Fruit fly (Drosophila melanogaster) whole organism, embryonic: ENCODE results near the gene IntS14.

Experiments used
- CG10654 ChIP-seq: fragments of 200-800 bp; sonication (Bioruptor generic); optimal IDR thresholded peaks from 2 replicates; lab custom pipeline; 2016; ENCODE audit warnings: missing biosample characterization, missing genetic modification characterization
- CG12071 ChIP-seq: fragments of 200-800 bp; sonication (Bioruptor generic); optimal IDR thresholded peaks from 3 replicates; lab custom pipeline; 2018; ENCODE audit warnings: missing biosample characterization, mild to moderate bottlenecking, missing genetic modification characterization
- CG14014 ChIP-seq: fragments of 200-800 bp; sonication (Bioruptor generic); IDR thresholded peaks from 2 replicates; pipeline ENCODE4 v1.3.6; 2022; ENCODE audit warnings: missing biosample characterization, missing genetic modification characterization
- CG14965 ChIP-seq: fragments of 200-800 bp; sonication (Bioruptor generic); optimal IDR thresholded peaks from 2 replicates; lab custom pipeline; 2016; ENCODE audit warnings: missing biosample characterization, missing genetic modification characterization, borderline replicate concordance
- CG15011 ChIP-seq: fragments of 200-800 bp; sonication (Bioruptor generic); optimal IDR thresholded peaks from 3 replicates; lab custom pipeline; 2018; ENCODE audit warnings: missing biosample characterization, mild to moderate bottlenecking, missing genetic modification characterization
- CG17186 ChIP-seq: fragments of 200-800 bp; sonication (Bioruptor generic); optimal IDR thresholded peaks from 3 replicates; lab custom pipeline; 2017; ENCODE audit warnings: missing biosample characterization, missing genetic modification reagents, missing genetic modification characterization
- CG17612 ChIP-seq: fragments of 200-800 bp; sonication (Bioruptor generic); IDR thresholded peaks from 2 replicates; pipeline ENCODE4 v1.3.6; 2022; ENCODE audit warnings: missing biosample characterization, missing genetic modification characterization
- CG17829 ChIP-seq: fragments of 200-800 bp; optimal IDR thresholded peaks from 2 replicates; lab custom pipeline; 2019; ENCODE audit warnings: missing biosample characterization, mild to moderate bottlenecking, missing genetic modification characterization, moderate library complexity
- CG18262 ChIP-seq: fragments of 200-800 bp; optimal IDR thresholded peaks from 3 replicates; lab custom pipeline; 2019; ENCODE audit warnings: missing biosample characterization, mild to moderate bottlenecking, missing genetic modification characterization, moderate library complexity
- CG1832 ChIP-seq: fragments of 200-800 bp; sonication (Bioruptor generic); optimal IDR thresholded peaks from 2 replicates; lab custom pipeline; 2017; ENCODE audit warnings: missing biosample characterization, mild to moderate bottlenecking, missing genetic modification characterization, inconsistent platforms
- CG18764 ChIP-seq: fragments of 200-800 bp; sonication (Bioruptor generic); optimal IDR thresholded peaks from 3 replicates; lab custom pipeline; 2016; ENCODE audit warnings: missing biosample characterization, missing genetic modification characterization
- CG2202 ChIP-seq: fragments of 200-800 bp; sonication (Bioruptor generic); optimal IDR thresholded peaks from 2 replicates; lab custom pipeline; 2018; ENCODE audit warnings: missing biosample characterization, mild to moderate bottlenecking, missing genetic modification characterization
- CG31441 ChIP-seq: fragments of 200-800 bp; sonication (Bioruptor generic); IDR thresholded peaks from 2 replicates; pipeline ENCODE4 v1.3.6; 2022; ENCODE audit warnings: missing biosample characterization, missing genetic modification characterization
- CG33557 ChIP-seq: fragments of 200-800 bp; sonication (Bioruptor generic); optimal IDR thresholded peaks from 2 replicates; lab custom pipeline; 2019; ENCODE audit warnings: missing biosample characterization, mild to moderate bottlenecking, missing genetic modification characterization, moderate library complexity
- CG3407 ChIP-seq: fragments of 200-800 bp; sonication (Bioruptor generic); optimal IDR thresholded peaks from 2 replicates; lab custom pipeline; 2018; ENCODE audit warnings: missing biosample characterization, mild to moderate bottlenecking, missing genetic modification characterization
- CG34422 ChIP-seq: fragments of 200-800 bp; sonication (Bioruptor generic); IDR thresholded peaks from 3 replicates; pipeline ENCODE4 v1.3.6; 2022; ENCODE audit warnings: missing biosample characterization, missing genetic modification characterization
- CG4328 ChIP-seq: fragments of 200-800 bp; sonication (Bioruptor generic); optimal IDR thresholded peaks from 3 replicates; lab custom pipeline; 2017; ENCODE audit warnings: missing biosample characterization, missing genetic modification reagents, missing genetic modification characterization
- CG4360 ChIP-seq: fragments of 200-800 bp; sonication (Bioruptor generic); IDR thresholded peaks from 2 replicates; pipeline ENCODE4 v1.3.6; 2022; ENCODE audit warnings: missing biosample characterization, missing genetic modification characterization
- CG5953 ChIP-seq: fragments of 200-800 bp; sonication (Bioruptor generic); IDR thresholded peaks from 2 replicates; pipeline ENCODE4 v1.3.6; 2022; ENCODE audit warnings: missing biosample characterization, missing genetic modification characterization
- CG6254 ChIP-seq: fragments of 200-800 bp; sonication (Bioruptor generic); optimal IDR thresholded peaks from 3 replicates; lab custom pipeline; 2017; ENCODE audit warnings: mild to moderate bottlenecking, missing biosample characterization, missing genetic modification reagents, missing genetic modification characterization
- CG7745 ChIP-seq: fragments of 200-800 bp; sonication (Bioruptor generic); optimal IDR thresholded peaks from 2 replicates; lab custom pipeline; 2018; ENCODE audit warnings: missing biosample characterization, mild to moderate bottlenecking, missing genetic modification characterization, moderate library complexity
- Chrac-16 ChIP-seq: fragments of 200-800 bp; sonication (Bioruptor generic); optimal IDR thresholded peaks from 3 replicates; lab custom pipeline; 2016; ENCODE audit warnings: missing biosample characterization, missing genetic modification characterization
- D ChIP-seq, 2 experiments: fragments of 200-800 bp in 1 of 2; fragments of >200 bp in 1 of 2; sonication (Bioruptor generic) in 1 of 2; optimal IDR thresholded peaks; 2 replicates in 1 of 2; 3 replicates in 1 of 2; lab custom pipeline; 2017; ENCODE audit warnings: mild to moderate bottlenecking in 1 of 2, missing biosample characterization in 1 of 2, missing genetic modification characterization in 1 of 2, missing genetic modification reagents in 1 of 2
- Dll ChIP-seq: fragments of 200-800 bp; sonication (Bioruptor generic); IDR thresholded peaks from 4 replicates; pipeline ENCODE4 v1.3.6; 2022; ENCODE audit warnings: missing biosample characterization, missing genetic modification characterization; ENCODE audit not compliant: partially characterized antibody
- ERR ChIP-seq: fragments of 200-800 bp; sonication (Bioruptor generic); optimal IDR thresholded peaks from 2 replicates; lab custom pipeline; 2016; ENCODE audit warnings: missing biosample characterization, missing genetic modification characterization
- HLH54F ChIP-seq: fragments of 200-800 bp; sonication (Bioruptor generic); optimal IDR thresholded peaks from 3 replicates; lab custom pipeline; 2016; ENCODE audit warnings: missing biosample characterization, missing genetic modification characterization
- Lim3 ChIP-seq: fragments of 200-800 bp; sonication (Bioruptor generic); IDR thresholded peaks from 2 replicates; pipeline ENCODE4 v1.3.6; 2022; ENCODE audit warnings: missing biosample characterization, missing genetic modification characterization
- MTF-1 ChIP-seq: fragments of 200-800 bp; sonication (Bioruptor generic); optimal IDR thresholded peaks from 2 replicates; lab custom pipeline; 2018; ENCODE audit warnings: missing biosample characterization, mild to moderate bottlenecking, missing genetic modification characterization, borderline replicate concordance
- Ptx1 ChIP-seq: fragments of 200-800 bp; sonication (Bioruptor generic); IDR thresholded peaks from 2 replicates; pipeline ENCODE4 v1.3.6; 2022; ENCODE audit warnings: missing biosample characterization, missing genetic modification characterization
- Scr ChIP-seq: fragments of 200-800 bp; sonication (Bioruptor generic); IDR thresholded peaks from 2 replicates; pipeline ENCODE4 v1.3.6; 2022; ENCODE audit warnings: missing biosample characterization, missing genetic modification characterization; ENCODE audit not compliant: partially characterized antibody
- Sry-δ ChIP-seq: fragments of 200-800 bp; sonication (Bioruptor generic); optimal IDR thresholded peaks from 2 replicates; lab custom pipeline; 2016; ENCODE audit warnings: missing biosample characterization, missing genetic modification characterization
- cato ChIP-seq: fragments of 200-800 bp; sonication (Bioruptor generic); optimal IDR thresholded peaks from 2 replicates; lab custom pipeline; 2016; ENCODE audit warnings: missing biosample characterization, missing genetic modification characterization, borderline replicate concordance
- chm ChIP-seq: fragments of 200-800 bp; sonication (Bioruptor generic); IDR thresholded peaks from 2 replicates; pipeline ENCODE4 v1.3.6; 2022; ENCODE audit warnings: missing biosample characterization, missing genetic modification characterization
- crc ChIP-seq: fragments of 200-800 bp; sonication (Bioruptor generic); optimal IDR thresholded peaks from 2 replicates; lab custom pipeline; 2016; ENCODE audit warnings: missing biosample characterization, missing genetic modification characterization
- crol ChIP-seq: fragments of 200-800 bp; sonication (Bioruptor generic); IDR thresholded peaks from 2 replicates; pipeline ENCODE4 v1.3.6; 2022; ENCODE audit warnings: missing biosample characterization, missing genetic modification characterization
- crp ChIP-seq, 2 experiments: fragments of 200-800 bp; sonication (Bioruptor generic); optimal IDR thresholded peaks; 2 replicates in 1 of 2; 3 replicates in 1 of 2; lab custom pipeline; 2017; ENCODE audit warnings: missing biosample characterization in 2 of 2, missing genetic modification characterization in 2 of 2, mild to moderate bottlenecking in 1 of 2, moderate library complexity in 1 of 2
- cwo ChIP-seq: fragments of 200-800 bp; sonication (Bioruptor generic); optimal IDR thresholded peaks from 3 replicates; lab custom pipeline; 2017; ENCODE audit warnings: missing biosample characterization, missing genetic modification characterization, mild to moderate bottlenecking, moderate library complexity, missing genetic modification reagents
- dan ChIP-seq: fragments of 200-800 bp; sonication (Bioruptor generic); IDR thresholded peaks from 2 replicates; pipeline ENCODE4 v1.3.6; 2022; ENCODE audit warnings: missing biosample characterization, missing genetic modification characterization
- grn ChIP-seq: fragments of 200-800 bp; sonication (Bioruptor generic); optimal IDR thresholded peaks from 3 replicates; lab custom pipeline; 2017; ENCODE audit warnings: missing biosample characterization, missing genetic modification characterization
- ken ChIP-seq: fragments of 200-800 bp; sonication (Bioruptor generic); IDR thresholded peaks from 3 replicates; pipeline ENCODE4 v1.3.6; 2022; ENCODE audit warnings: missing biosample characterization, missing genetic modification characterization
- kni ChIP-seq: fragments of 200-800 bp; sonication (Bioruptor generic); optimal IDR thresholded peaks from 3 replicates; lab custom pipeline; 2017; ENCODE audit warnings: mild to moderate bottlenecking, missing biosample characterization, missing genetic modification reagents, missing genetic modification characterization
- otp ChIP-seq: fragments of 200-800 bp; sonication (Bioruptor generic); IDR thresholded peaks from 3 replicates; pipeline ENCODE4, ENCODE4 v1.3.6; 2022; ENCODE audit warnings: missing biosample characterization, missing genetic modification characterization
- pfk ChIP-seq: fragments of 200-800 bp; sonication (Bioruptor generic); optimal IDR thresholded peaks from 2 replicates; lab custom pipeline; 2018; ENCODE audit warnings: missing biosample characterization, mild to moderate bottlenecking, missing genetic modification characterization, moderate library complexity
- pros ChIP-seq: fragments of 200-800 bp; sonication (Bioruptor generic); optimal IDR thresholded peaks from 3 replicates; lab custom pipeline; 2019; ENCODE audit warnings: missing biosample characterization, mild to moderate bottlenecking, missing genetic modification characterization, moderate library complexity
- pzg ChIP-seq: fragments of 200-800 bp; sonication (Bioruptor generic); optimal IDR thresholded peaks from 3 replicates; lab custom pipeline; 2018; ENCODE audit warnings: missing biosample characterization, mild to moderate bottlenecking, missing genetic modification characterization, moderate library complexity
- sd ChIP-seq: fragments of 200-800 bp; sonication (Bioruptor generic); optimal IDR thresholded peaks from 3 replicates; lab custom pipeline; 2018; ENCODE audit warnings: missing biosample characterization, mild to moderate bottlenecking, missing genetic modification characterization, moderate library complexity
- toy ChIP-seq: fragments of 200-800 bp; sonication (Bioruptor generic); IDR thresholded peaks from 2 replicates; pipeline ENCODE4 v1.3.6; 2022; ENCODE audit warnings: missing biosample characterization, missing genetic modification characterization
- tx ChIP-seq: fragments of 200-800 bp; sonication (Bioruptor generic); optimal IDR thresholded peaks from 2 replicates; lab custom pipeline; 2016; ENCODE audit warnings: missing biosample characterization, missing genetic modification characterization

The IntS14 gene

dm6 chr2L:1144371-1145360 is 19.6 kb upstream of the IntS14 start (continued):
- no peak for TF ChIP-seq CG1832 (GFP tag; lab: Kevin White, UChicago)
- TF ChIP-seq pros = no peak
- no peak for TF ChIP-seq dan (GFP tag; lab: Robert Waterston, UW)
- no peak for TF ChIP-seq Dll (GFP tag; lab: Robert Waterston, UW)
- no peak for TF ChIP-seq CG15011 (GFP tag; lab: Kevin White, UChicago)
- no peak for TF ChIP-seq CG4328 (GFP tag; lab: Kevin White, UChicago)
- TF ChIP-seq chm = no peak
- TF ChIP-seq sd (tag; lab: Kevin White, UChicago) = no peak
- 0 out of 2 replicates have a peak, but pooled peaks have one; percentile 40 for TF ChIP-seq CG14014 (GFP tag; lab: Robert Waterston, UW)
- TF ChIP-seq CG2202 = peak; percentile 51
- TF ChIP-seq CG33557 = no peak
- no peak for TF ChIP-seq MTF-1 (GFP tag; lab: Kevin White, UChicago)
- no peak for TF ChIP-seq CG10654 (GFP tag; lab: Kevin White, UChicago)
- no peak for TF ChIP-seq CG3407 (GFP tag; lab: Kevin White, UChicago)
- TF ChIP-seq CG14965 (GFP tag; lab: Kevin White, UChicago) = no peak
- TF ChIP-seq grn (GFP tag; lab: Kevin White, UChicago) = no peak
- no peak for TF ChIP-seq Lim3 (GFP tag; lab: Robert Waterston, UW)
- TF ChIP-seq cwo (GFP tag; lab: Kevin White, UChicago) = peak; percentile 53
- no peak for TF ChIP-seq otp (GFP tag; lab: Robert Waterston, UW)
- no peak for TF ChIP-seq CG17612
- peak; percentile 57 for TF ChIP-seq CG17829
- no peak for TF ChIP-seq CG5953
- TF ChIP-seq pzg (GFP tag; lab: Kevin White, UChicago) = no peak
- no peak for TF ChIP-seq CG34422
- no peak for TF ChIP-seq toy (GFP tag; lab: Robert Waterston, UW)
- no peak for TF ChIP-seq Scr (GFP tag; lab: Robert Waterston, UW)
- no peak for TF ChIP-seq Sry-δ
- TF ChIP-seq CG18262 (tag; lab: Kevin White, UChicago) = peak; percentile 70
- peak; percentile 65 for TF ChIP-seq CG12071 (GFP tag; lab: Kevin White, UChicago)
- peak; percentile 39 for TF ChIP-seq Chrac-16 (GFP tag; lab: Kevin White, UChicago)
- no peak for TF ChIP-seq cato
- no peak for TF ChIP-seq CG18764 (GFP tag; lab: Kevin White, UChicago)
- TF ChIP-seq D (optimal IDR thresholded peaks at IDR 0.05; lab: Kevin White, UChicago) = no peak
- TF ChIP-seq D (GFP tag; optimal IDR thresholded peaks at IDR 0.05; lab: Kevin White, UChicago) = peak; percentile 54
- no peak for TF ChIP-seq kni
- TF ChIP-seq crp (GFP tag; optimal IDR thresholded peaks at IDR 0.05; lab: Kevin White, UChicago) = no peak
- TF ChIP-seq ERR (GFP tag; lab: Kevin White, UChicago) = no peak
- TF ChIP-seq Ptx1 (GFP tag; lab: Robert Waterston, UW) = peak; percentile 59
- TF ChIP-seq CG31441 (GFP tag; lab: Robert Waterston, UW) = peak; percentile 47
- no peak for TF ChIP-seq crc
- TF ChIP-seq CG6254 (GFP tag; lab: Kevin White, UChicago) = peak; percentile 21
- no peak for TF ChIP-seq pfk (GFP tag; lab: Kevin White, UChicago)
- TF ChIP-seq CG7745 (tag; lab: Kevin White, UChicago) = no peak
- TF ChIP-seq CG4360 (GFP tag; lab: Robert Waterston, UW) = no peak
- no peak for TF ChIP-seq CG17186 (GFP tag; lab: Kevin White, UChicago)
- TF ChIP-seq tx (GFP tag; lab: Kevin White, UChicago) = no peak
- TF ChIP-seq crol (GFP tag; lab: Robert Waterston, UW) = no peak
- TF ChIP-seq ken (GFP tag; lab: Robert Waterston, UW) = peak; percentile 62; the same call in 1 of the 3 replicates
- no peak for TF ChIP-seq HLH54F (GFP tag; lab: Kevin White, UChicago)
